Worm (Caenorhabditis elegans) whole organism, young adult: ENCODE data around the gene gfrp-1.

Source experiments
- B0336.3 ChIP-seq: fragments of 200-800 bp; sonication (Bioruptor generic); IDR thresholded peaks from 2 replicates; pipeline ENCODE4 v1.3.6; 2022; ENCODE audit warnings: missing genetic modification characterization, missing compliant biosample characterization
- C06A6.2 ChIP-seq: fragments of 200-800 bp; sonication (Bioruptor generic); conservative IDR thresholded peaks from 2 replicates; pipeline ENCODE4 v1.3.6; 2022; ENCODE audit warnings: missing genetic modification characterization, missing compliant biosample characterization
- F49E8.2 ChIP-seq: sonication (generic microtip); optimal IDR thresholded peaks from 3 replicates; lab custom pipeline; 2017; ENCODE audit warnings: missing genetic modification characterization, mild to moderate bottlenecking, missing compliant biosample characterization, antibody characterized with exemption, moderate library complexity; ENCODE audit not compliant: insufficient read depth
- K12H6.12 ChIP-seq: fragments of 200-800 bp; sonication (Bioruptor generic); optimal IDR thresholded peaks from 2 replicates; lab custom pipeline; 2018; ENCODE audit warnings: mild to moderate bottlenecking, missing genetic modification characterization, missing compliant biosample characterization
- ama-1 ChIP-seq, 3 experiments: fragments of 150-350 bp in 1 of 3; sonication (generic microtip) in 2 of 3; optimal IDR thresholded peaks; 2 replicates each; lab custom pipeline; 2014 to 2018; ENCODE audit warnings: missing biosample characterization in 2 of 3, missing genetic modification characterization in 2 of 3, missing genetic modification reagents in 2 of 3
- aptf-3 ChIP-seq: fragments of 200-800 bp; sonication (Bioruptor generic); IDR thresholded peaks from 2 replicates; pipeline ENCODE4 v1.3.6; 2022; ENCODE audit warnings: missing genetic modification characterization, missing compliant biosample characterization
- ccch-3 ChIP-seq: fragments of 200-800 bp; sonication (Bioruptor generic); optimal IDR thresholded peaks from 2 replicates; lab custom pipeline; 2018; ENCODE audit warnings: mild to moderate bottlenecking, missing genetic modification characterization, missing compliant biosample characterization
- ekl-4 ChIP-seq: fragments of 200-800 bp; sonication (Bioruptor generic); IDR thresholded peaks from 2 replicates; pipeline ENCODE4 v1.3.6; 2022; ENCODE audit warnings: missing genetic modification reagents, missing genetic modification characterization, missing compliant biosample characterization
- lin-35 ChIP-seq, 3 experiments: fragments of 150-350 bp in 2 of 3; sonication (generic microtip) in 1 of 3; optimal IDR thresholded peaks; 2 replicates each; lab custom pipeline; 2014 to 2018; ENCODE audit warnings: missing biosample characterization in 3 of 3, missing genetic modification characterization in 3 of 3, missing genetic modification reagents in 3 of 3
- pha-4 ChIP-seq: fragments of 150-350 bp; sonication (generic microtip); optimal IDR thresholded peaks from 2 replicates; lab custom pipeline; 2014; ENCODE audit warnings: missing biosample characterization, missing genetic modification reagents, missing genetic modification characterization
- tlf-1 ChIP-seq: fragments of 200-800 bp; sonication (Bioruptor generic); optimal IDR thresholded peaks from 2 replicates; lab custom pipeline; 2018; ENCODE audit warnings: mild to moderate bottlenecking, missing genetic modification characterization, missing compliant biosample characterization

DNA sequence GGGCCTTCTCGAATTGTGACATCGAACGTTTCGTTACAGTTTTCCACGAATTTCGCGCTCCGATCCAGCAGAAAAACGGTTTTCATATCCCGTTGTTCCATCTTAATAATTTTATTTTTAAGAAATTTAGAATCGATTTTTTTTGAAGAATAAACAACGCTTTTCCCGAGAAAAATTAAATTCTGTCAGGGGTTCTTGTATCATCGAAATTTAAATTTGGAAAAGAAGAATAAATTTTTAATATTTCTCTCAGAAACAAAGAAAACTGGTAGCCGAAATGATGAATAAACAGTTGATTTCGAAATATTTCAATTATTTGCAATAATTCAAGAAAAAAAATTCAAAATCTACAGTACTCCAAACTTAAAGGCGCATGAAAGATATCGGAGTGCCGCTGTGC, 33.9 kb downstream of the gfrp-1 start, which contains the start of gene ints-13:
- TF ChIP-seq B0336.3 (GFP tag; lab: Robert Waterston, UW) = no peak
- TF ChIP-seq ekl-4 (GFP tag; lab: Robert Waterston, UW) = no peak
- no peak for TF ChIP-seq tlf-1
- TF ChIP-seq lin-35 (GFP tag; optimal IDR thresholded peaks at IDR 0.05; lab: Kevin White, UChicago) = no peak
- no peak for TF ChIP-seq pha-4
- no peak for TF ChIP-seq F49E8.2 (tag; lab: Kevin White, UChicago)
- TF ChIP-seq aptf-3 (GFP tag; lab: Robert Waterston, UW) = no peak
- TF ChIP-seq C06A6.2 (GFP tag; lab: Robert Waterston, UW) = no peak
- TF ChIP-seq K12H6.12 (tag; lab: Kevin White, UChicago) = no peak
- TF ChIP-seq ama-1 (optimal IDR thresholded peaks at IDR 0.05; lab: Kevin White, UChicago) = no peak
- TF ChIP-seq ama-1 (GFP tag; optimal IDR thresholded peaks at IDR 0.05; lab: Kevin White, UChicago) = no peak
- no peak for TF ChIP-seq ccch-3 (GFP tag; lab: Kevin White, UChicago)
